Worm (Caenorhabditis elegans) whole organism, L4/young adult: ENCODE data around the gene ubc-19.

ENCODE experiments used
- W03F9.2 ChIP-seq: fragments of 150-350 bp; optimal IDR thresholded peaks from 2 replicates; lab custom pipeline; 2014; ENCODE audit warnings: missing biosample characterization, missing genetic modification characterization
- dao-5 ChIP-seq: sonication (generic microtip); optimal IDR thresholded peaks from 2 replicates; lab custom pipeline; 2016; ENCODE audit warnings: missing genotype, missing genetic modification characterization, moderate library complexity, missing compliant biosample characterization
- him-1 ChIP-seq: sonication (generic microtip); optimal IDR thresholded peaks from 2 replicates; lab custom pipeline; 2016; ENCODE audit warnings: missing genotype, missing genetic modification reagents, missing genetic modification characterization, missing compliant biosample characterization

ce11 chrV:18637544-18638366 lies 51.8 kb downstream of the ubc-19 start:
- no peak for TF ChIP-seq him-1
- no peak for TF ChIP-seq dao-5
- no peak for TF ChIP-seq W03F9.2 (tag; lab: Kevin White, UChicago)
